Worm (Caenorhabditis elegans) whole organism, L2 larva: Measurements from ENCODE around the gene srx-41.

Experiments
- R02D3.7 ChIP-seq: fragments of 150-350 bp; optimal IDR thresholded peaks from 2 replicates; lab custom pipeline; 2014; ENCODE audit warnings: missing biosample characterization, missing genetic modification characterization
- lin-11 ChIP-seq: fragments of 150-350 bp; sonication (generic microtip); optimal IDR thresholded peaks from 2 replicates; lab custom pipeline; 2014; ENCODE audit warnings: missing biosample characterization, missing genetic modification characterization, inconsistent platforms, mixed read lengths
- lin-13 ChIP-seq: fragments of 150-350 bp; optimal IDR thresholded peaks from 2 replicates; lab custom pipeline; 2014; ENCODE audit warnings: missing biosample characterization, missing genetic modification reagents, missing genetic modification characterization
- lin-39 ChIP-seq: fragments of 150-350 bp; optimal IDR thresholded peaks from 2 replicates; lab custom pipeline; 2014; ENCODE audit warnings: missing biosample characterization, missing genetic modification reagents, missing genetic modification characterization
- mab-5 ChIP-seq: fragments of 150-350 bp; optimal IDR thresholded peaks from 2 replicates; lab custom pipeline; 2014; ENCODE audit warnings: missing biosample characterization, missing genetic modification characterization
- nhr-237 ChIP-seq: fragments of 150-350 bp; optimal IDR thresholded peaks from 2 replicates; lab custom pipeline; 2014; ENCODE audit warnings: missing biosample characterization, missing genetic modification characterization
- skn-1 ChIP-seq: sonication (generic microtip); optimal IDR thresholded peaks from 2 replicates; lab custom pipeline; 2017; ENCODE audit warnings: missing biosample characterization, missing genetic modification characterization
- unc-55 ChIP-seq: fragments of 150-350 bp; sonication (generic microtip); optimal IDR thresholded peaks from 3 replicates; lab custom pipeline; 2014; ENCODE audit warnings: missing biosample characterization, missing genetic modification reagents, missing genetic modification characterization
- unc-62 ChIP-seq: fragments of 150-350 bp; optimal IDR thresholded peaks from 2 replicates; lab custom pipeline; 2014; ENCODE audit warnings: missing biosample characterization, missing genetic modification reagents, missing genetic modification characterization
- zag-1 ChIP-seq: fragments of 150-350 bp; optimal IDR thresholded peaks from 2 replicates; lab custom pipeline; 2014; ENCODE audit warnings: missing biosample characterization, missing genetic modification characterization

DNA sequence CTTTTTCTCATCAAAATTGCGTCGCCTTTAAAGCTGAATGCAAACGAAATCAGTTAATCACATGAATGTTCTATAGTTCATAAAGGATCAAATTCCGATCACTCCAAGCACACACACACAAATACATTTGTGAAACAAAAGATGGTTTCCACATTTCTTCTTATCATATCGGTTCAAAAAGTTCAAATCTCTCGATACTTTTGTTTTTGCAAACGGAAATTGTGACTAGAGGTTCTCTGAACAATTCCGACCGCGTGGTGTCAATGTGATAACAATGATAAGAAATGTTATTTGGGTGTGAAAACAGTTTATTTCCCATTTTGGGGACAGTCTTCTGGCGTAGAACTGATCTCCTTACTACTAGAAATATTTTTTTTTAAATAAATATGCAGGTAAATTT, 20.1 kb downstream of the srx-41 start:
- TF ChIP-seq unc-55 (GFP tag; lab: Kevin White, UChicago) (no peak), lin-13 (GFP tag; lab: Kevin White, UChicago) (no peak), zag-1 (no peak), nhr-237 (tag; lab: Kevin White, UChicago) (no peak), lin-39 (tag; lab: Kevin White, UChicago) (no peak), skn-1 (tag; lab: Kevin White, UChicago) (no peak), R02D3.7 (no peak), lin-11 (tag; lab: Kevin White, UChicago) (no peak), unc-62 (GFP tag; lab: Kevin White, UChicago) (no peak), mab-5 (no peak)
